Fruit fly (Drosophila melanogaster) whole organism, adult: Measurements from ENCODE around the gene Skel.

Source experiments
- CG11617 ChIP-seq: fragments of 200-800 bp; sonication (Bioruptor generic); optimal IDR thresholded peaks from 2 replicates; lab custom pipeline; 2017; ENCODE audit warnings: mild to moderate bottlenecking, missing biosample characterization, missing genetic modification reagents, missing genetic modification characterization
- CG5204 ChIP-seq: fragments of 200-800 bp; sonication (Bioruptor generic); optimal IDR thresholded peaks from 2 replicates; lab custom pipeline; 2016; ENCODE audit warnings: missing biosample characterization, missing genetic modification characterization

dm6 chr3R:10672680-10673079, 14.1 kb upstream of the Skel start:
- no peak for TF ChIP-seq CG11617 (GFP tag; lab: Kevin White, UChicago)
- TF ChIP-seq CG5204 (GFP tag; lab: Kevin White, UChicago), result no peak
